Worm (Caenorhabditis elegans) whole organism, L2 larva: ENCODE data around the gene rpl-33.

ENCODE experiments used
- ZK546.5 ChIP-seq: sonication (generic microtip); optimal IDR thresholded peaks from 2 replicates; lab custom pipeline; 2017; ENCODE audit warnings: missing biosample characterization, missing genetic modification characterization
- ama-1 ChIP-seq: fragments of 150-350 bp; optimal IDR thresholded peaks from 2 replicates; lab custom pipeline; 2018; ENCODE audit warnings: inconsistent platforms
- egl-27 ChIP-seq: sonication (generic microtip); optimal IDR thresholded peaks from 3 replicates; lab custom pipeline; 2017; ENCODE audit warnings: missing biosample characterization, missing genetic modification reagents, missing genetic modification characterization
- gmeb-1 ChIP-seq: fragments of 150-350 bp; optimal IDR thresholded peaks from 2 replicates; lab custom pipeline; 2014; ENCODE audit warnings: missing biosample characterization, missing genetic modification characterization
- lsy-2 ChIP-seq, 2 experiments: fragments of 150-350 bp in 1 of 2; sonication (generic microtip) in 1 of 2; optimal IDR thresholded peaks; 2 replicates each; lab custom pipeline; 2014 to 2017; ENCODE audit warnings: missing biosample characterization in 2 of 2, missing genetic modification characterization in 2 of 2
- mdl-1 ChIP-seq, 2 experiments: fragments of 150-350 bp in 1 of 2; sonication (generic microtip) in 1 of 2; optimal IDR thresholded peaks; 2 replicates each; lab custom pipeline; 2017; ENCODE audit warnings: missing biosample characterization in 2 of 2, missing genetic modification characterization in 2 of 2
- snpc-4 ChIP-seq: fragments of 150-350 bp; optimal IDR thresholded peaks from 2 replicates; lab custom pipeline; 2014; ENCODE audit warnings: missing biosample characterization, missing genetic modification characterization
- unc-39 ChIP-seq: fragments of 150-350 bp; optimal IDR thresholded peaks from 2 replicates; lab custom pipeline; 2014; ENCODE audit warnings: missing biosample characterization, missing genetic modification characterization
- unc-55 ChIP-seq: fragments of 150-350 bp; sonication (generic microtip); optimal IDR thresholded peaks from 3 replicates; lab custom pipeline; 2014; ENCODE audit warnings: missing biosample characterization, missing genetic modification reagents, missing genetic modification characterization

DNA sequence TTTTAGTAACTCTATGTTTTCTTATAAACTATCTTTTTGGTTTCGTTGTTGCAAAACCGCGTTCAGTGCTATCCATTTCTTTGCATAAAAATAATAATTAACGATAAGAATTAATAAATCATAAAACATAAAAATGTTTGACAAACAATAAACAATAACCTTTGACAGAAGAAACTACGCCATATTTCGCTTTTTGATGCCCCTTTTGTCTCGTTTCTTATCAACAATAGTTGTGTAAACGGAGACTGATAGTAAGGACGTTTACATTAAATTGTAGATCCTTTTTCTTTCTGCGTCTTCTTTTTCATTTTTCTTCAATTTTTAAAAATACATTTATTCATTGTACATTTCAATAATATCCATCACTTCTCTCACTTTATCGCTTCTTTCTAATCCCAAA lies 33.7 kb downstream of the rpl-33 start:
- TF ChIP-seq ama-1 (lab: Kevin White, UChicago), result no peak
- no peak for TF ChIP-seq gmeb-1 (tag; lab: Kevin White, UChicago)
- TF ChIP-seq ZK546.5 (tag; lab: Kevin White, UChicago), result no peak
- TF ChIP-seq unc-55 (GFP tag; lab: Kevin White, UChicago), result no peak
- no peak for TF ChIP-seq snpc-4 (tag; lab: Kevin White, UChicago)
- TF ChIP-seq lsy-2 (tag; optimal IDR thresholded peaks at IDR 0.05; lab: Kevin White, UChicago), result no peak
- no peak for TF ChIP-seq egl-27 (tag; lab: Kevin White, UChicago)
- TF ChIP-seq mdl-1 (tag; optimal IDR thresholded peaks at IDR 0.05; lab: Kevin White, UChicago), result no peak
- TF ChIP-seq unc-39 (tag; lab: Kevin White, UChicago), result no peak
